Worm (Caenorhabditis elegans) whole organism, L4 larva: ENCODE measurements around the gene tat-3.

Source experiments
- D1046.2 ChIP-seq: fragments of 200-800 bp; sonication (Bioruptor generic); IDR thresholded peaks from 2 replicates; pipeline ENCODE4 v1.3.6; 2022; ENCODE audit warnings: missing genetic modification characterization, missing compliant biosample characterization
- F44E2.7 ChIP-seq: fragments of 200-800 bp; sonication (Bioruptor generic); IDR thresholded peaks from 2 replicates; pipeline ENCODE4 v2.1.2; 2022; ENCODE audit warnings: missing genetic modification characterization, missing compliant biosample characterization
- F49E8.2 ChIP-seq: sonication (generic microtip); optimal IDR thresholded peaks from 2 replicates; lab custom pipeline; 2016; ENCODE audit warnings: missing compliant biosample characterization, mild to moderate bottlenecking, missing genetic modification characterization, borderline replicate concordance
- Y105C5A.15 ChIP-seq: fragments of 200-800 bp; sonication (Bioruptor generic); IDR thresholded peaks from 2 replicates; pipeline ENCODE4 v1.3.6; 2022; ENCODE audit warnings: missing genetic modification characterization, missing compliant biosample characterization
- Y5F2A.4 ChIP-seq: fragments of 200-800 bp; sonication (Bioruptor generic); optimal IDR thresholded peaks from 2 replicates; lab custom pipeline; 2018; ENCODE audit warnings: mild to moderate bottlenecking, missing genetic modification characterization, missing compliant biosample characterization
- ZK337.2 ChIP-seq: fragments of 200-800 bp; sonication (Bioruptor generic); IDR thresholded peaks from 2 replicates; pipeline ENCODE4 v1.3.6; 2022; ENCODE audit warnings: missing genetic modification reagents, missing genetic modification characterization, missing compliant biosample characterization
- aha-1 ChIP-seq: fragments of 150-350 bp; peaks from one replicate; lab custom pipeline; 2014; ENCODE audit warnings: missing biosample characterization, missing genetic modification characterization
- aly-2 ChIP-seq: sonication (generic microtip); optimal IDR thresholded peaks from 2 replicates; lab custom pipeline; 2018; ENCODE audit warnings: missing biosample characterization, missing genetic modification characterization
- ceh-28 ChIP-seq: fragments of 150-350 bp; optimal IDR thresholded peaks from 2 replicates; lab custom pipeline; 2014; ENCODE audit warnings: missing biosample characterization, missing genetic modification reagents, missing genetic modification characterization
- ceh-62 ChIP-seq: sonication (generic microtip); optimal IDR thresholded peaks from 2 replicates; lab custom pipeline; 2017; ENCODE audit warnings: missing biosample characterization, missing genetic modification characterization
- ceh-82 ChIP-seq: sonication (generic microtip); optimal IDR thresholded peaks from 2 replicates; lab custom pipeline; 2017; ENCODE audit warnings: missing biosample characterization, missing genetic modification characterization
- daf-16 ChIP-seq, 3 experiments: sonication (generic microtip); optimal IDR thresholded peaks; 2 replicates each; lab custom pipeline; 2016 to 2017; ENCODE audit warnings: missing genetic modification characterization in 3 of 3, missing genetic modification reagents in 3 of 3, mild to moderate bottlenecking in 2 of 3, missing compliant biosample characterization in 2 of 3, missing biosample characterization in 1 of 3, moderate library complexity in 1 of 3
- dmd-6 ChIP-seq: fragments of 200-800 bp; sonication (Bioruptor generic); IDR thresholded peaks from 2 replicates; pipeline ENCODE4 v1.3.6; 2022; ENCODE audit warnings: missing genetic modification reagents, missing genetic modification characterization, missing compliant biosample characterization
- dmd-8 ChIP-seq: fragments of 200-800 bp; sonication (Bioruptor generic); IDR thresholded peaks from 2 replicates; pipeline ENCODE4 v1.3.6; 2022; ENCODE audit warnings: missing genetic modification characterization, missing compliant biosample characterization
- dpl-1 ChIP-seq: fragments of 150-350 bp; optimal IDR thresholded peaks from 2 replicates; lab custom pipeline; 2014; ENCODE audit warnings: missing biosample characterization, missing genetic modification reagents, missing genetic modification characterization
- dve-1 ChIP-seq: sonication (generic microtip); optimal IDR thresholded peaks from 2 replicates; lab custom pipeline; 2017; ENCODE audit warnings: antibody characterized with exemption, mild to moderate bottlenecking, missing genetic modification characterization, missing compliant biosample characterization; ENCODE audit not compliant: insufficient read depth
- fkh-10 ChIP-seq: fragments of 150-350 bp; optimal IDR thresholded peaks from 2 replicates; lab custom pipeline; 2014; ENCODE audit warnings: missing biosample characterization, missing genetic modification reagents, missing genetic modification characterization
- hlh-11 ChIP-seq: fragments of 200-800 bp; sonication (Bioruptor generic); optimal IDR thresholded peaks from 2 replicates; lab custom pipeline; 2018; ENCODE audit warnings: mild to moderate bottlenecking, missing genetic modification characterization, missing compliant biosample characterization
- lin-13 ChIP-seq: fragments of 150-350 bp; optimal IDR thresholded peaks from 2 replicates; lab custom pipeline; 2014; ENCODE audit warnings: missing biosample characterization, missing genetic modification reagents, missing genetic modification characterization
- lin-38 ChIP-seq: fragments of 200-800 bp; sonication (Bioruptor generic); IDR thresholded peaks from 2 replicates; pipeline ENCODE4 v1.3.6; 2022; ENCODE audit warnings: missing genetic modification reagents, missing genetic modification characterization, missing compliant biosample characterization
- lir-3 ChIP-seq: sonication (generic microtip); optimal IDR thresholded peaks from 2 replicates; lab custom pipeline; 2016; ENCODE audit warnings: mild to moderate bottlenecking, missing genetic modification characterization, missing compliant biosample characterization
- lsy-2 ChIP-seq, 2 experiments: fragments of 150-350 bp in 1 of 2; sonication (generic microtip) in 1 of 2; optimal IDR thresholded peaks; 2 replicates each; lab custom pipeline; 2014 to 2017; ENCODE audit warnings: missing biosample characterization in 2 of 2, missing genetic modification characterization in 2 of 2
- mdt-29 ChIP-seq: fragments of 200-800 bp; sonication (Bioruptor generic); IDR thresholded peaks from 2 replicates; pipeline ENCODE4 v1.3.6; 2022; ENCODE audit warnings: missing genetic modification reagents, missing genetic modification characterization, missing compliant biosample characterization
- mep-1 ChIP-seq: fragments of 150-350 bp; sonication (generic microtip); optimal IDR thresholded peaks from 3 replicates; lab custom pipeline; 2014; ENCODE audit warnings: missing biosample characterization, missing genetic modification characterization
- mes-2 ChIP-seq: sonication (generic microtip); optimal IDR thresholded peaks from 2 replicates; lab custom pipeline; 2016; ENCODE audit warnings: missing genotype, mild to moderate bottlenecking, missing genetic modification characterization, missing compliant biosample characterization; ENCODE audit not compliant: poor library complexity, severe bottlenecking
- nhr-111 ChIP-seq: fragments of 200-800 bp; sonication (Bioruptor generic); optimal IDR thresholded peaks from 2 replicates; lab custom pipeline; 2018; ENCODE audit warnings: mild to moderate bottlenecking, missing genetic modification characterization, missing compliant biosample characterization
- nhr-28 ChIP-seq: fragments of 150-350 bp; optimal IDR thresholded peaks from 2 replicates; lab custom pipeline; 2014; ENCODE audit warnings: missing biosample characterization, missing genetic modification characterization
- nhr-48 ChIP-seq: sonication (generic microtip); optimal IDR thresholded peaks from 2 replicates; lab custom pipeline; 2016; ENCODE audit warnings: mild to moderate bottlenecking, missing genetic modification characterization, missing compliant biosample characterization
- nhr-76 ChIP-seq: fragments of 150-350 bp; optimal IDR thresholded peaks from 2 replicates; lab custom pipeline; 2014; ENCODE audit warnings: missing biosample characterization, missing genetic modification characterization
- rbr-2 ChIP-seq: sonication (generic microtip); optimal IDR thresholded peaks from 2 replicates; lab custom pipeline; 2016; ENCODE audit warnings: missing genotype, missing genetic modification characterization, missing compliant biosample characterization
- set-16 ChIP-seq: fragments of 200-800 bp; sonication (Bioruptor generic); IDR thresholded peaks from 2 replicates; pipeline ENCODE4 v1.3.6; 2022; ENCODE audit warnings: missing genetic modification reagents, missing genetic modification characterization, missing compliant biosample characterization
- snpc-1.2 ChIP-seq: fragments of 200-800 bp; sonication (Bioruptor generic); IDR thresholded peaks from 2 replicates; pipeline ENCODE4 v1.3.6; 2022; ENCODE audit warnings: missing genetic modification reagents, missing genetic modification characterization, missing compliant biosample characterization
- unc-62 ChIP-seq, 3 experiments: fragments of 150-350 bp in 1 of 3; sonication (generic microtip); optimal IDR thresholded peaks in 2 of 3; peaks in 1 of 3; 1 replicate in 1 of 3; 2 replicates in 2 of 3; lab custom pipeline; 2014 to 2017; ENCODE audit warnings: missing biosample characterization in 3 of 3, missing genetic modification characterization in 3 of 3, missing genetic modification reagents in 3 of 3, missing genotype in 1 of 3
- zip-2 ChIP-seq: fragments of 150-350 bp; optimal IDR thresholded peaks from 2 replicates; lab custom pipeline; 2014; ENCODE audit warnings: missing biosample characterization, missing genetic modification characterization

The tat-3 gene

DNA sequence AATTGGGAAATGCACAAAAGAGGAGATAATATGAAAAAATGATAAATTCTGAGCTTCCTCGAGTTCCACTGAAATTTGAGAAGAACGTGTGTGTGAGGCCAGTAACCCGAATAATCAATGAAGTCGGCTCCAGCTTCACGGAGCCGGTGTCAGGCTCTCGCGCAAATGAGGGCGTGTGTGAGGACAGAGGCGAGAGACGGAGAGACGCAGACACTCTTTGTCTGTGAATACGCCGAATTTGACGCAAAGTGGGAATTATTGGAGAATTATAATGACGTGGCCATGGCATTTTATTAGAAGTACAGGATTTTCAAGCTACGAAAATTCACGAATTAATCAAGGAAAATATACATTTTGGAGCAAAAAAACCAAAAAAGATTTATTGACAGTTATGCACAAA is 9.4 kb upstream of the tat-3 start (continued):
- TF ChIP-seq dmd-8 (no peak), lir-3 (tag; lab: Kevin White, UChicago) (peak; percentile 11), daf-16 (GFP tag; optimal IDR thresholded peaks at IDR 0.05; lab: Kevin White, UChicago) (no peak), daf-16 (tag; optimal IDR thresholded peaks at IDR 0.05; lab: Kevin White, UChicago) (peak; percentile 4), nhr-28 (tag; lab: Kevin White, UChicago) (no peak), ZK337.2 (no peak), Y5F2A.4 (GFP tag; lab: Kevin White, UChicago) (no peak), nhr-76 (tag; lab: Kevin White, UChicago) (no peak), mdt-29 (no peak), F44E2.7 (GFP tag; lab: Robert Waterston, UW) (no peak), aha-1 (tag; lab: Kevin White, UChicago) (peak; percentile 97), set-16 (GFP tag; lab: Robert Waterston, UW) (no peak)
- TF ChIP-seq, all 104 proteins: peak for 28

ce11 chrIII:10739455-10739854 is 8.9 kb upstream of the tat-3 start, which contains the start of gene smap-1:
TSS of gene smap-1 (minus strand) at chrIII:10739792.
- TF ChIP-seq unc-62 (GFP tag; optimal IDR thresholded peaks at IDR 0.05 in 1 of 2; lab: Kevin White, UChicago): peak in 1 of 2 experiments; percentile 56
- TF ChIP-seq unc-62 (tag; optimal IDR thresholded peaks at IDR 0.05; lab: Kevin White, UChicago): no peak
- TF ChIP-seq rbr-2 (tag; lab: Kevin White, UChicago): no peak
- TF ChIP-seq Y105C5A.15 (GFP tag; lab: Robert Waterston, UW): no peak
- no peak for TF ChIP-seq dmd-6 (GFP tag; lab: Robert Waterston, UW)
- no peak for TF ChIP-seq ceh-28 (tag; lab: Kevin White, UChicago)
- TF ChIP-seq mdt-29: no peak

DNA sequence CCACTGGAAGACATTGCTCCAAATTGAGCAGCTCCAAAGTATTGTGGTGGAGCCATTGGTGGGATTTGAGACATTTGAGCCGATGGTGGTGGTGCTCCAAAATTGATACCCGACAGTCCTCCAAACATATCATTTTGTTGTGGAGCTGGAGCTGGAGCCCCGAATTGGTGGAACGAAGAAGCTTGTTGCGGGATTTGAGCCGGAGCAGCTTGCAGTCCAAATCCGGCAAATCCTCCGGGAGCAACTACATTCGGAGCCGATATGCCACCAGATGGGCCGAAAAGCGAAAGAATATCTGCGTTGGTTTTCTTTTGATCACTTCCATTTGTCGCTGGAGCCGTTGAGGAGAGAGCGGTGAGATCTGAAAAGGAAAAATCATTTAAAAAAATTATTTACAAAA is 7.6 kb upstream of the tat-3 start:
- TF ChIP-seq aha-1 (tag; lab: Kevin White, UChicago) (peak; percentile 88), nhr-48 (tag; lab: Kevin White, UChicago) (no peak)

DNA sequence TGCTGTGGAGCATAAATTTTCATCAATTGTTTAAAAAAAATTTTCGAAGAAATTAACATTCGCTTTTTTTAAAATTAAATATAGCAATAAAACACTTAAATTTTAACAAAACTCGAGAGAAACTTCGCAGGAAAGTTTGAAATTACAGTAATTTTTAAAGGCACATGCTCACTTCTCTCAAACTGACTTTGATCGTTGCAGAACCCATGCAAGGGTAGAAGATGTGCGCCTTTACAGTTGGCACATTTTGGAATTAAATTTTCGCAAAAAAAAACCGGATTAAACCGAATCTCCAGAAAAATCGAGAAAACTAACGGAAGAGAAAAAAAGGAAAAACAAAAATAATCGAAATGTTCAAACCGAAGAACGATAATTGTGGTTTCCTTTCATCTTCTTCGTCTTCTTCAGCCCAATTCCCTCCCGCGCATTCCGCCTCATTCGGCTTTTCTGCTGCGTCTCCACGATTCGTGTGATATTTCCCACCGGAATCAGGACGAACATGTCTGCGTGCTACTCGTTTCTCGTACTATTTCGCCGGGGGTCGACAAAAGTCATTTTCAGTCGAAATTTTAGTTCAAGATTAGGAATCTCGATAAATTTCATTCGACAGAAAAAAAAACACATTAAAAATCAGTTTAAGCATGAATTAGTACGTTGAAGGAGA is 5.9 kb upstream of the tat-3 start:
- TF ChIP-seq F49E8.2 (tag; lab: Kevin White, UChicago) (no peak), dpl-1 (GFP tag; lab: Kevin White, UChicago) (no peak), lin-13 (GFP tag; lab: Kevin White, UChicago) (no peak), D1046.2 (GFP tag; lab: Robert Waterston, UW) (0 out of 2 replicates have a peak, but pooled peaks have one; percentile 10), dve-1 (tag; lab: Kevin White, UChicago) (peak; percentile 27), snpc-1.2 (GFP tag; lab: Robert Waterston, UW) (no peak), nhr-111 (GFP tag; lab: Kevin White, UChicago) (no peak), aly-2 (tag; lab: Kevin White, UChicago) (no peak), ZK337.2 (no peak), set-16 (GFP tag; lab: Robert Waterston, UW) (no peak), lin-38 (GFP tag; lab: Robert Waterston, UW) (peak; percentile 33; the same call in 1 of the 2 replicates), mep-1 (tag; lab: Kevin White, UChicago) (no peak), fkh-10 (no peak), mes-2 (tag; lab: Kevin White, UChicago) (peak; percentile 36), lsy-2 (tag; optimal IDR thresholded peaks at IDR 0.05; lab: Kevin White, UChicago) (peak in 1 of 2 experiments; percentile 8), ceh-82 (tag; lab: Kevin White, UChicago) (no peak), hlh-11 (tag; lab: Kevin White, UChicago) (peak; percentile 19), unc-62 (GFP tag; optimal IDR thresholded peaks at IDR 0.05 in 1 of 2; lab: Kevin White, UChicago) (peak in 1 of 2 experiments; percentile 38), unc-62 (tag; optimal IDR thresholded peaks at IDR 0.05; lab: Kevin White, UChicago) (no peak), ceh-62 (tag; lab: Kevin White, UChicago) (no peak), zip-2 (tag; lab: Kevin White, UChicago) (no peak)
